Worm (Caenorhabditis elegans) whole organism, L4 larva: Measurements from ENCODE around the gene wht-2.

Experiments used
- nhr-76 ChIP-seq: fragments of 150-350 bp; optimal IDR thresholded peaks from 2 replicates; lab custom pipeline; 2014; ENCODE audit warnings: missing biosample characterization, missing genetic modification characterization
- skn-1 ChIP-seq: fragments of 150-350 bp; optimal IDR thresholded peaks from 2 replicates; lab custom pipeline; 2014; ENCODE audit warnings: missing biosample characterization, missing genetic modification characterization

DNA sequence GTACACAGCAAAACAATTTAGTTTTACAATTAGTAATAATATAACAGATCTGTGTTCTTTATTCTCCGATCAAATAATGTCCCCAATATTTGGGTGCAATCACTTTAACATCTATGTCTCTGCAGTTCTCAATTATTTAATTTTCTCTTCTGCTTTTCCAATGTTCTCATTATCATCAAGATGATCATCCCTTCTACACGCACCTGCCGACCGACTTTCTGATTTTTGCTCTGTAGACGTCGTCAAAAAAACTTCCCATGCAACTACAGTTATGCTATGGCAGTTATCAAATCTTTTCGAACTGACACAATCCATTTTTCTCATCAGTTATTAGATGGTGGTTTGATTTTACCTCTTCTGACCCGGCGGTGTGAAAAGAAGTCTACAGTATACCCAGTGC, 33.4 kb downstream of the wht-2 start:
- TF ChIP-seq nhr-76, result no peak
- TF ChIP-seq skn-1 (tag; lab: Kevin White, UChicago), result no peak
